Worm (Caenorhabditis elegans) whole organism, L4 larva: ENCODE measurements around the gene K08D8.7.
"Not testable (repeated sequence)": the region's sequence is repeated elsewhere in the genome, so short reads cannot be mapped to it uniquely, and the experiment has no call there.

Experiments used
- F37D6.2 ChIP-seq: sonication (generic microtip); optimal IDR thresholded peaks from 2 replicates; lab custom pipeline; 2016; ENCODE audit warnings: mild to moderate bottlenecking, missing genetic modification characterization, missing compliant biosample characterization
- F44E2.7 ChIP-seq: fragments of 200-800 bp; sonication (Bioruptor generic); IDR thresholded peaks from 2 replicates; pipeline ENCODE4 v2.1.2; 2022; ENCODE audit warnings: missing genetic modification characterization, missing compliant biosample characterization
- T20F7.1 ChIP-seq: fragments of 200-800 bp; sonication (Bioruptor generic); optimal IDR thresholded peaks from 2 replicates; lab custom pipeline; 2018; ENCODE audit warnings: mild to moderate bottlenecking, missing genetic modification characterization, missing compliant biosample characterization
- Y105C5A.15 ChIP-seq: fragments of 200-800 bp; sonication (Bioruptor generic); IDR thresholded peaks from 2 replicates; pipeline ENCODE4 v1.3.6; 2022; ENCODE audit warnings: missing genetic modification characterization, missing compliant biosample characterization
- aha-1 ChIP-seq: fragments of 150-350 bp; peaks from one replicate; lab custom pipeline; 2014; ENCODE audit warnings: missing biosample characterization, missing genetic modification characterization
- ceh-20 ChIP-seq: fragments of 200-800 bp; sonication (Bioruptor generic); IDR thresholded peaks from 2 replicates; pipeline ENCODE4 v1.3.6; 2022; ENCODE audit warnings: missing genetic modification reagents, missing genetic modification characterization, missing compliant biosample characterization
- ceh-62 ChIP-seq: sonication (generic microtip); optimal IDR thresholded peaks from 2 replicates; lab custom pipeline; 2017; ENCODE audit warnings: missing biosample characterization, missing genetic modification characterization
- ces-1 ChIP-seq: fragments of 150-350 bp; sonication (generic microtip); optimal IDR thresholded peaks from 4 replicates; lab custom pipeline; 2014; ENCODE audit warnings: missing biosample characterization, missing genetic modification reagents, missing genetic modification characterization
- ctbp-1 ChIP-seq: fragments of 200-800 bp; sonication (Bioruptor generic); IDR thresholded peaks from 2 replicates; pipeline ENCODE4 v1.3.6; 2022; ENCODE audit warnings: missing genetic modification reagents, missing genetic modification characterization, missing compliant biosample characterization
- daf-12 ChIP-seq: fragments of 150-350 bp; optimal IDR thresholded peaks from 2 replicates; lab custom pipeline; 2014; ENCODE audit warnings: missing biosample characterization, missing genetic modification reagents, missing genetic modification characterization
- daf-16 ChIP-seq, 3 experiments: sonication (generic microtip); optimal IDR thresholded peaks; 2 replicates each; lab custom pipeline; 2016 to 2017; ENCODE audit warnings: missing genetic modification characterization in 3 of 3, missing genetic modification reagents in 3 of 3, mild to moderate bottlenecking in 2 of 3, missing compliant biosample characterization in 2 of 3, missing biosample characterization in 1 of 3, moderate library complexity in 1 of 3
- daf-19 ChIP-seq: fragments of 200-800 bp; sonication (Bioruptor generic); conservative IDR thresholded peaks from 2 replicates; pipeline ENCODE4 v1.3.6; 2022; ENCODE audit warnings: missing genetic modification characterization, missing compliant biosample characterization
- dmd-6 ChIP-seq: fragments of 200-800 bp; sonication (Bioruptor generic); IDR thresholded peaks from 2 replicates; pipeline ENCODE4 v1.3.6; 2022; ENCODE audit warnings: missing genetic modification reagents, missing genetic modification characterization, missing compliant biosample characterization
- dve-1 ChIP-seq: sonication (generic microtip); optimal IDR thresholded peaks from 2 replicates; lab custom pipeline; 2017; ENCODE audit warnings: antibody characterized with exemption, mild to moderate bottlenecking, missing genetic modification characterization, missing compliant biosample characterization; ENCODE audit not compliant: insufficient read depth
- egl-27 ChIP-seq: sonication (generic microtip); optimal IDR thresholded peaks from 3 replicates; lab custom pipeline; 2017; ENCODE audit warnings: missing biosample characterization, missing genetic modification reagents, missing genetic modification characterization
- fkh-10 ChIP-seq: fragments of 150-350 bp; optimal IDR thresholded peaks from 2 replicates; lab custom pipeline; 2014; ENCODE audit warnings: missing biosample characterization, missing genetic modification reagents, missing genetic modification characterization
- fos-1 ChIP-seq: fragments of 150-350 bp; optimal IDR thresholded peaks from 2 replicates; lab custom pipeline; 2014; ENCODE audit warnings: missing biosample characterization, missing genetic modification characterization
- hif-1 ChIP-seq, 2 experiments: sonication (generic microtip); optimal IDR thresholded peaks; 2 replicates each; lab custom pipeline; 2016 to 2017; ENCODE audit warnings: missing compliant biosample characterization in 2 of 2, missing genetic modification characterization in 2 of 2, missing genetic modification reagents in 2 of 2, missing genotype in 2 of 2, mild to moderate bottlenecking in 1 of 2
- hlh-11 ChIP-seq: fragments of 200-800 bp; sonication (Bioruptor generic); optimal IDR thresholded peaks from 2 replicates; lab custom pipeline; 2018; ENCODE audit warnings: mild to moderate bottlenecking, missing genetic modification characterization, missing compliant biosample characterization
- hlh-30 ChIP-seq: sonication (generic microtip); optimal IDR thresholded peaks from 2 replicates; lab custom pipeline; 2017; ENCODE audit warnings: antibody characterized with exemption, mild to moderate bottlenecking, missing genetic modification characterization, missing compliant biosample characterization; ENCODE audit not compliant: insufficient read depth
- lim-7 ChIP-seq: fragments of 200-800 bp; sonication (Bioruptor generic); IDR thresholded peaks from 2 replicates; pipeline ENCODE4 v1.3.6; 2022; ENCODE audit warnings: missing genetic modification characterization, missing compliant biosample characterization
- lin-13 ChIP-seq: fragments of 150-350 bp; optimal IDR thresholded peaks from 2 replicates; lab custom pipeline; 2014; ENCODE audit warnings: missing biosample characterization, missing genetic modification reagents, missing genetic modification characterization
- lin-29 ChIP-seq: fragments of 200-800 bp; sonication (Bioruptor generic); IDR thresholded peaks from 2 replicates; pipeline ENCODE4 v1.3.6; 2022; ENCODE audit warnings: missing genetic modification reagents, missing genetic modification characterization, missing compliant biosample characterization
- lin-38 ChIP-seq: fragments of 200-800 bp; sonication (Bioruptor generic); IDR thresholded peaks from 2 replicates; pipeline ENCODE4 v1.3.6; 2022; ENCODE audit warnings: missing genetic modification reagents, missing genetic modification characterization, missing compliant biosample characterization
- lin-39 ChIP-seq: fragments of 150-350 bp; optimal IDR thresholded peaks from 2 replicates; lab custom pipeline; 2014; ENCODE audit warnings: missing biosample characterization, missing genetic modification reagents, missing genetic modification characterization
- madf-5 ChIP-seq, 2 experiments: fragments of 200-800 bp; sonication (Bioruptor generic); IDR thresholded peaks; 2 replicates each; pipeline ENCODE4 v1.3.6; 2022; ENCODE audit warnings: missing compliant biosample characterization in 2 of 2, missing genetic modification characterization in 2 of 2
- madf-9 ChIP-seq: fragments of 200-800 bp; sonication (Bioruptor generic); conservative IDR thresholded peaks from 2 replicates; pipeline ENCODE4 v1.3.6; 2022; ENCODE audit warnings: missing genetic modification reagents, missing genetic modification characterization, missing compliant biosample characterization
- nhr-25 ChIP-seq: sonication (generic microtip); optimal IDR thresholded peaks from 2 replicates; lab custom pipeline; 2017; ENCODE audit warnings: missing genetic modification characterization, mild to moderate bottlenecking, missing compliant biosample characterization, antibody characterized with exemption, moderate library complexity, borderline replicate concordance; ENCODE audit not compliant: insufficient read depth
- nhr-28 ChIP-seq: fragments of 150-350 bp; optimal IDR thresholded peaks from 2 replicates; lab custom pipeline; 2014; ENCODE audit warnings: missing biosample characterization, missing genetic modification characterization
- nhr-41 ChIP-seq: fragments of 200-800 bp; sonication (Bioruptor generic); IDR thresholded peaks from 2 replicates; pipeline ENCODE4 v1.3.6; 2022; ENCODE audit warnings: missing genetic modification reagents, missing genetic modification characterization, missing compliant biosample characterization
- nhr-42 ChIP-seq: fragments of 200-800 bp; sonication (Bioruptor generic); IDR thresholded peaks from 2 replicates; pipeline ENCODE4 v1.3.6; 2022; ENCODE audit warnings: missing genetic modification characterization, missing compliant biosample characterization
- nhr-48 ChIP-seq: sonication (generic microtip); optimal IDR thresholded peaks from 2 replicates; lab custom pipeline; 2016; ENCODE audit warnings: mild to moderate bottlenecking, missing genetic modification characterization, missing compliant biosample characterization
- nhr-6 ChIP-seq: fragments of 150-350 bp; optimal IDR thresholded peaks from 2 replicates; lab custom pipeline; 2014; ENCODE audit warnings: missing biosample characterization, missing genetic modification characterization
- nhr-77 ChIP-seq: fragments of 150-350 bp; optimal IDR thresholded peaks from 2 replicates; lab custom pipeline; 2014; ENCODE audit warnings: missing biosample characterization, missing genetic modification characterization
- pha-4 ChIP-seq, 2 experiments: fragments of 150-350 bp in 1 of 2; fragments of 200-800 bp in 1 of 2; sonication (Bioruptor generic) in 1 of 2; IDR thresholded peaks in 1 of 2; optimal IDR thresholded peaks in 1 of 2; 2 replicates each; pipeline versions ENCODE4 v1.3.6 to Lab custom; 2014 to 2022; ENCODE audit warnings: missing genetic modification characterization in 2 of 2, missing genetic modification reagents in 2 of 2, missing biosample characterization in 1 of 2, missing compliant biosample characterization in 1 of 2
- php-3 ChIP-seq: fragments of 200-800 bp; sonication (Bioruptor generic); IDR thresholded peaks from 2 replicates; pipeline ENCODE4 v1.3.6; 2022; ENCODE audit warnings: missing genetic modification reagents, missing genetic modification characterization, missing compliant biosample characterization
- pqm-1 ChIP-seq: sonication (generic microtip); optimal IDR thresholded peaks from 2 replicates; lab custom pipeline; 2017; ENCODE audit warnings: missing biosample characterization, missing genetic modification characterization
- saeg-2 ChIP-seq: fragments of 200-800 bp; sonication (Bioruptor generic); IDR thresholded peaks from 2 replicates; pipeline ENCODE4 v1.3.6; 2022; ENCODE audit warnings: missing genetic modification reagents, missing genetic modification characterization, missing compliant biosample characterization
- skn-1 ChIP-seq: fragments of 150-350 bp; optimal IDR thresholded peaks from 2 replicates; lab custom pipeline; 2014; ENCODE audit warnings: missing biosample characterization, missing genetic modification characterization
- spr-1 ChIP-seq: sonication (generic microtip); optimal IDR thresholded peaks from 2 replicates; lab custom pipeline; 2016; ENCODE audit warnings: mild to moderate bottlenecking, missing genetic modification characterization, missing compliant biosample characterization
- unc-62 ChIP-seq, 3 experiments: fragments of 150-350 bp in 1 of 3; sonication (generic microtip); optimal IDR thresholded peaks in 2 of 3; peaks in 1 of 3; 1 replicate in 1 of 3; 2 replicates in 2 of 3; lab custom pipeline; 2014 to 2017; ENCODE audit warnings: missing biosample characterization in 3 of 3, missing genetic modification characterization in 3 of 3, missing genetic modification reagents in 3 of 3, missing genotype in 1 of 3
- zag-1 ChIP-seq: fragments of 150-350 bp; optimal IDR thresholded peaks from 2 replicates; lab custom pipeline; 2014; ENCODE audit warnings: missing biosample characterization, missing genetic modification characterization
- zfp-2 ChIP-seq: sonication (generic microtip); optimal IDR thresholded peaks from 2 replicates; lab custom pipeline; 2016; ENCODE audit warnings: mild to moderate bottlenecking, missing genetic modification characterization, missing compliant biosample characterization
- zip-2 ChIP-seq: fragments of 150-350 bp; optimal IDR thresholded peaks from 2 replicates; lab custom pipeline; 2014; ENCODE audit warnings: missing biosample characterization, missing genetic modification characterization
- ztf-11 ChIP-seq: fragments of 150-350 bp; optimal IDR thresholded peaks from 2 replicates; lab custom pipeline; 2014; ENCODE audit warnings: missing biosample characterization, missing genetic modification characterization

The K08D8.7 gene

DNA sequence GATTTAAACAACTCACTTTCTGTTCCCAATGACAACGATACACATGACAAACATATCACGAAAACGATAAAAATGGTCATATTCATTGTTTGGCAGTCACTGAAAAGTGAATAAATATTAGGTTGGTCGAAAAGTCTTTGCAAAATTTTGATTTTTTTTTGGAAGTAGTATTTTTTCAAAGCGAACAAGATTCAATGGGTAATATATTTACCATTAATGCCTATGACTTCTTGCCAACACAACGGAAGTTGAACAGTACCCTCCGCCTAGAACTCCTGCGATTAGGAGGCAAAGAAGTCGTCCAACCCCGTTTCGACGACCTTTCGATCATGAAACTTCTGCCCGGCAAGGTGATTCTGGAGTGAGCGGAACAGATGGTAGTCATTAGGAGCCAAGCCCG is 21.4 kb upstream of the K08D8.7 start, which contains the start of gene ZK896.1:
Gene ZK896.1 (minus strand): TSS at position 101 of the 400 bp plus-strand sequence.
- not testable (repeated sequence) for TF ChIP-seq php-3 (GFP tag; lab: Robert Waterston, UW); lim-7; skn-1 (tag; lab: Kevin White, UChicago)

DNA sequence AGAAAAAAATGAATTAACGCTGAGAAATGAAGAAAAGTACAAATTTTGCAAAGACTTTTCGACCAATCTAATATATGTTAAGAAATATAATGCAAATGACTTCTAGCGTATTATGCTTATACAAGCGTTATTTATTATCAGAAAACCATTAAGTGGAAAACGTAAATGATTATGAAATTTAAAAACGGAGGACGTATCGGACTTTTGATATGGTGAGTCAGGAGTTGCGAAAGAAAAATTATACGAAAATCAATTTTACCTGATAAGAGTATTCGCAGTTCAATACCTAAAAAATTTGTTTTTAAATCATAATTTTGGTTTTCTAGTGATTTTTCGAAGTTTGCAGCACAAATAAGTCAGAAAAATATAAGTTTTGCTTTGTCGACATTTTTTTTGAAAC is 20.1 kb upstream of the K08D8.7 start:
- TF ChIP-seq dmd-6 (GFP tag; lab: Robert Waterston, UW), result peak; percentile 32; the same call in 1 of the 2 replicates
- no peak for TF ChIP-seq madf-5 (GFP tag; IDR thresholded peaks at IDR 0.05; lab: Robert Waterston, UW)
- TF ChIP-seq spr-1 (tag; lab: Kevin White, UChicago), result no peak
- no peak for TF ChIP-seq ztf-11
- TF ChIP-seq lin-38 (GFP tag; lab: Robert Waterston, UW), result no peak
- TF ChIP-seq T20F7.1, result no peak
- no peak for TF ChIP-seq daf-16 (GFP tag; optimal IDR thresholded peaks at IDR 0.05; lab: Kevin White, UChicago)
- peak; percentile 46 for TF ChIP-seq daf-16 (tag; optimal IDR thresholded peaks at IDR 0.05; lab: Kevin White, UChicago)
- no peak for TF ChIP-seq ces-1 (GFP tag; lab: Kevin White, UChicago)
- peak; percentile 12 for TF ChIP-seq aha-1 (tag; lab: Kevin White, UChicago)
- no peak for TF ChIP-seq nhr-42 (GFP tag; lab: Robert Waterston, UW)
- no peak for TF ChIP-seq zip-2 (tag; lab: Kevin White, UChicago)
- no peak for TF ChIP-seq nhr-25
- TF ChIP-seq lin-29 (GFP tag; lab: Robert Waterston, UW), result no peak
- TF ChIP-seq daf-19 (GFP tag; lab: Robert Waterston, UW), result no peak
- TF ChIP-seq lin-13, result no peak
- peak; percentile 24 for TF ChIP-seq nhr-28 (tag; lab: Kevin White, UChicago)
- no peak for TF ChIP-seq F37D6.2 (tag; lab: Kevin White, UChicago)
- TF ChIP-seq fkh-10 (GFP tag; lab: Kevin White, UChicago), result no peak
- TF ChIP-seq pqm-1 (tag; lab: Kevin White, UChicago), result peak; percentile 64
- TF ChIP-seq Y105C5A.15 (GFP tag; lab: Robert Waterston, UW), result no peak
- TF ChIP-seq, all 104 proteins: peak for 5

DNA sequence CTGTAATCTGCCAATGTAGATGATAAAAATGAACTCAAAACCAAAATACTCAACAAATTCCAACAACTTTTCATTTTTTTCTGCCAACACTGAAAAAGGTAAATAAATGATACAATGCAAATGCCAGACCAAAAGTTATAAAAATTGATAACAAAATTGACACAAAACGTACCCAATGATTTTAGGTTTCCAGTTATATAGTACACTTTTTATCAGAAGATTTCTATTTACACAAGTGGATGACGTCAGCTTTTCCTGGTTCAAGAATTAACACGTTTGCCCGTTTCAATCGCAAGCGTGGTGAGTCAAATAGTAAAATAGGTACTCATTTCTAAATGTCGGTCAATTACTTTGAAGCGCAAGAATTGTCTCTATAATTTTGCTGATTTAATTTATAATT is 17.1 kb upstream of the K08D8.7 start, which contains the start of gene ZK896.5:
Gene ZK896.5 (minus strand): TSS at position 89 of the 400 bp plus-strand sequence.
- TF ChIP-seq php-3 (GFP tag; lab: Robert Waterston, UW) (no peak), egl-27 (tag; lab: Kevin White, UChicago) (no peak), hif-1 (tag; optimal IDR thresholded peaks at IDR 0.05; lab: Kevin White, UChicago) (no peak), nhr-28 (tag; lab: Kevin White, UChicago) (peak; percentile 13), nhr-77 (no peak), pqm-1 (tag; lab: Kevin White, UChicago) (peak; percentile 45), dve-1 (peak; percentile 53), daf-16 (GFP tag; optimal IDR thresholded peaks at IDR 0.05; lab: Kevin White, UChicago) (no peak), daf-16 (tag; optimal IDR thresholded peaks at IDR 0.05; lab: Kevin White, UChicago) (peak; percentile 65), madf-5 (GFP tag; IDR thresholded peaks at IDR 0.05; lab: Robert Waterston, UW) (no peak), nhr-6 (tag; lab: Kevin White, UChicago) (no peak), ceh-62 (tag; lab: Kevin White, UChicago) (no peak), lin-29 (GFP tag; lab: Robert Waterston, UW) (no peak), dmd-6 (GFP tag; lab: Robert Waterston, UW) (peak; percentile 90), daf-12 (tag; lab: Kevin White, UChicago) (no peak), ctbp-1 (GFP tag; lab: Robert Waterston, UW) (no peak), saeg-2 (no peak), skn-1 (tag; lab: Kevin White, UChicago) (no peak), hlh-30 (no peak), zag-1 (no peak), lin-39 (tag; lab: Kevin White, UChicago) (no peak), madf-9 (no peak), fos-1 (no peak), aha-1 (tag; lab: Kevin White, UChicago) (peak; percentile 44), unc-62 (GFP tag; optimal IDR thresholded peaks at IDR 0.05 in 1 of 2; lab: Kevin White, UChicago) (peak in 1 of 2 experiments; percentile 9), unc-62 (tag; optimal IDR thresholded peaks at IDR 0.05; lab: Kevin White, UChicago) (no peak), pha-4 (GFP tag; IDR thresholded peaks at IDR 0.05; lab: Robert Waterston, UW) (no peak), pha-4 (tag; optimal IDR thresholded peaks at IDR 0.05; lab: Kevin White, UChicago) (peak; percentile 6), F44E2.7 (GFP tag; lab: Robert Waterston, UW) (no peak), hlh-11 (tag; lab: Kevin White, UChicago) (peak; percentile 23), zfp-2 (no peak), nhr-41 (no peak), nhr-48 (tag; lab: Kevin White, UChicago) (peak; percentile 74), ceh-20 (GFP tag; lab: Robert Waterston, UW) (no peak)
